Fruit fly (Drosophila melanogaster) whole organism, wandering third instar larva: Measurements from ENCODE around the gene Tmep.

Experiments used
- CG9705 ChIP-seq: fragments of 200-800 bp; sonication (Bioruptor generic); optimal IDR thresholded peaks from 2 replicates; lab custom pipeline; 2018; ENCODE audit warnings: missing biosample characterization, mild to moderate bottlenecking, missing genetic modification characterization
- Dfd ChIP-seq: fragments of >200 bp; optimal IDR thresholded peaks from 2 replicates; lab custom pipeline; 2017; ENCODE audit warnings: missing biosample characterization, missing genetic modification characterization
- GATAd ChIP-seq: sonication (Bioruptor generic); optimal IDR thresholded peaks from 2 replicates; lab custom pipeline; 2016; ENCODE audit warnings: missing biosample characterization, missing genetic modification characterization
- Jra ChIP-seq: sonication (Bioruptor generic); optimal IDR thresholded peaks from 2 replicates; lab custom pipeline; 2016; ENCODE audit warnings: missing biosample characterization, missing genetic modification characterization
- Myc ChIP-seq: fragments of >200 bp; optimal IDR thresholded peaks from 2 replicates; lab custom pipeline; 2017
- OdsH ChIP-seq: fragments of 200-800 bp; sonication (Bioruptor generic); optimal IDR thresholded peaks from 2 replicates; lab custom pipeline; 2016; ENCODE audit warnings: missing biosample characterization, mild to moderate bottlenecking, missing genetic modification characterization
- br ChIP-seq: fragments of 200-800 bp; sonication (Bioruptor generic); optimal IDR thresholded peaks from 2 replicates; lab custom pipeline; 2016; ENCODE audit warnings: missing biosample characterization, missing genetic modification characterization
- dsf ChIP-seq: sonication (Bioruptor generic); optimal IDR thresholded peaks from 2 replicates; lab custom pipeline; 2016; ENCODE audit warnings: missing biosample characterization, missing genetic modification characterization, borderline replicate concordance
- ey ChIP-seq: fragments of 200-800 bp; sonication (Bioruptor generic); optimal IDR thresholded peaks from 2 replicates; lab custom pipeline; 2016; ENCODE audit warnings: missing biosample characterization, missing genetic modification characterization
- jim ChIP-seq: fragments of 175-275, 200-325 bp; sonication (Bioruptor generic); optimal IDR thresholded peaks from 2 replicates; lab custom pipeline; 2016; ENCODE audit warnings: missing biosample characterization, mild to moderate bottlenecking, missing genetic modification characterization
- lola ChIP-seq: fragments of >200 bp; optimal IDR thresholded peaks from 2 replicates; lab custom pipeline; 2017; ENCODE audit warnings: missing biosample characterization, missing genetic modification characterization
- rgr ChIP-seq: fragments of 200-800 bp; sonication (Bioruptor generic); optimal IDR thresholded peaks from 3 replicates; lab custom pipeline; 2016; ENCODE audit warnings: missing biosample characterization, mild to moderate bottlenecking, missing genetic modification characterization
- usp ChIP-seq: fragments of >200 bp; optimal IDR thresholded peaks from 2 replicates; lab custom pipeline; 2017; ENCODE audit warnings: missing biosample characterization, missing genetic modification characterization

- TF ChIP-seq dsf (GFP tag; lab: Kevin White, UChicago) = no peak
- TF ChIP-seq lola (GFP tag; lab: Kevin White, UChicago) = no peak
- TF ChIP-seq jim (GFP tag; lab: Kevin White, UChicago) = no peak
- TF ChIP-seq br (GFP tag; lab: Kevin White, UChicago) = no peak
- TF ChIP-seq ey (GFP tag; lab: Kevin White, UChicago) = no peak
- TF ChIP-seq CG9705 (GFP tag; lab: Kevin White, UChicago) = no peak
- TF ChIP-seq OdsH (GFP tag; lab: Kevin White, UChicago) = no peak
- TF ChIP-seq Jra (GFP tag; lab: Kevin White, UChicago) = no peak
- no peak for TF ChIP-seq GATAd (GFP tag; lab: Kevin White, UChicago)
- TF ChIP-seq rgr (GFP tag; lab: Kevin White, UChicago) = peak; percentile 12
- TF ChIP-seq Dfd (GFP tag; lab: Kevin White, UChicago) = no peak
- no peak for TF ChIP-seq Myc (lab: Kevin White, UChicago)
- no peak for TF ChIP-seq usp
Measured at dm6 chr3L:1549148-1549547, 19.8 kb upstream of the Tmep start.
